Fruit fly (Drosophila melanogaster) whole organism, embryonic: ENCODE results near the gene Prm.

Source experiments
- Aef1 ChIP-seq: fragments of 200-800 bp; sonication (Bioruptor generic); IDR thresholded peaks from 3 replicates; pipeline ENCODE4 v1.3.6; 2022; ENCODE audit warnings: missing biosample characterization, missing genetic modification characterization
- CG10543 ChIP-seq: fragments of 200-800 bp; sonication (Bioruptor generic); optimal IDR thresholded peaks from 3 replicates; lab custom pipeline; 2017; ENCODE audit warnings: missing biosample characterization, mild to moderate bottlenecking, missing genetic modification characterization, moderate library complexity
- CG11085 ChIP-seq: fragments of 200-800 bp; sonication (Bioruptor generic); IDR thresholded peaks from 2 replicates; pipeline ENCODE4 v1.3.6; 2022; ENCODE audit warnings: missing biosample characterization, missing genetic modification characterization
- CG12071 ChIP-seq: fragments of 200-800 bp; sonication (Bioruptor generic); optimal IDR thresholded peaks from 3 replicates; lab custom pipeline; 2018; ENCODE audit warnings: missing biosample characterization, mild to moderate bottlenecking, missing genetic modification characterization
- CG12155 ChIP-seq: fragments of 200-800 bp; sonication (Bioruptor generic); optimal IDR thresholded peaks from 3 replicates; lab custom pipeline; 2016; ENCODE audit warnings: missing biosample characterization, missing genetic modification characterization
- CG17328 ChIP-seq: fragments of 200-800 bp; sonication (Bioruptor generic); IDR thresholded peaks from 2 replicates; pipeline ENCODE4 v1.3.6; 2022; ENCODE audit warnings: missing biosample characterization, missing genetic modification characterization
- CG32767 ChIP-seq: fragments of 200-800 bp; sonication (Bioruptor generic); IDR thresholded peaks from 2 replicates; pipeline ENCODE4 v1.3.6; 2022; ENCODE audit warnings: missing biosample characterization, missing genetic modification characterization
- CG32772 ChIP-seq: fragments of 200-800 bp; sonication (Bioruptor generic); IDR thresholded peaks from 2 replicates; pipeline ENCODE4 v1.3.6; 2022; ENCODE audit warnings: missing biosample characterization, missing genetic modification characterization
- CG34224 ChIP-seq: fragments of 200-800 bp; sonication (Bioruptor generic); IDR thresholded peaks from 3 replicates; pipeline ENCODE4 v1.3.6; 2022; ENCODE audit warnings: missing biosample characterization, missing genetic modification characterization; ENCODE audit not compliant: partially characterized antibody
- CG4328 ChIP-seq: fragments of 200-800 bp; sonication (Bioruptor generic); optimal IDR thresholded peaks from 3 replicates; lab custom pipeline; 2017; ENCODE audit warnings: missing biosample characterization, missing genetic modification reagents, missing genetic modification characterization
- CG4707 ChIP-seq: fragments of 200-800 bp; sonication (Bioruptor generic); optimal IDR thresholded peaks from 2 replicates; lab custom pipeline; 2018; ENCODE audit warnings: missing biosample characterization, mild to moderate bottlenecking, missing genetic modification characterization, moderate library complexity
- CG5245 ChIP-seq: fragments of 200-800 bp; sonication (Bioruptor generic); optimal IDR thresholded peaks from 3 replicates; lab custom pipeline; 2016; ENCODE audit warnings: missing biosample characterization, missing genetic modification characterization
- CG6654 ChIP-seq: fragments of 200-800 bp; sonication (Bioruptor generic); optimal IDR thresholded peaks from 2 replicates; lab custom pipeline; 2017; ENCODE audit warnings: missing biosample characterization, mild to moderate bottlenecking, missing genetic modification characterization
- CG6813 ChIP-seq: fragments of 200-800 bp; sonication (Bioruptor generic); optimal IDR thresholded peaks from 2 replicates; lab custom pipeline; 2017; ENCODE audit warnings: missing biosample characterization, missing genetic modification characterization, mild to moderate bottlenecking, moderate library complexity, missing genetic modification reagents
- CG8290 ChIP-seq, 3 experiments: fragments of 200-800 bp; sonication (Bioruptor generic); optimal IDR thresholded peaks; 2 replicates each; lab custom pipeline; 2016 to 2019; ENCODE audit warnings: missing biosample characterization in 3 of 3, missing genetic modification characterization in 3 of 3, mild to moderate bottlenecking in 2 of 3, moderate library complexity in 1 of 3
- Dll ChIP-seq: fragments of 200-800 bp; sonication (Bioruptor generic); IDR thresholded peaks from 4 replicates; pipeline ENCODE4 v1.3.6; 2022; ENCODE audit warnings: missing biosample characterization, missing genetic modification characterization; ENCODE audit not compliant: partially characterized antibody
- HmgZ ChIP-seq: fragments of 200-800 bp; sonication (Bioruptor generic); optimal IDR thresholded peaks from 2 replicates; lab custom pipeline; 2018; ENCODE audit warnings: missing biosample characterization, mild to moderate bottlenecking, missing genetic modification characterization
- Med ChIP-seq: fragments of 200-800 bp; sonication (Bioruptor generic); peaks from one replicate; lab custom pipeline; 2016; ENCODE audit warnings: missing biosample characterization, missing genetic modification characterization, mild to moderate bottlenecking, inconsistent platforms, moderate library complexity
- NC2β ChIP-seq: fragments of 200-800 bp; sonication (Bioruptor generic); optimal IDR thresholded peaks from 2 replicates; lab custom pipeline; 2016; ENCODE audit warnings: missing biosample characterization, missing genetic modification characterization
- NFAT ChIP-seq: fragments of 200-800 bp; sonication (Bioruptor generic); IDR thresholded peaks from 2 replicates; pipeline ENCODE4 v1.3.6; 2022; ENCODE audit warnings: missing biosample characterization, missing genetic modification characterization
- Nf-YC ChIP-seq: fragments of 200-800 bp; optimal IDR thresholded peaks from 3 replicates; lab custom pipeline; 2019; ENCODE audit warnings: missing biosample characterization, mild to moderate bottlenecking, missing genetic modification characterization, moderate library complexity
- Optix ChIP-seq: fragments of 200-800 bp; sonication (Bioruptor generic); IDR thresholded peaks from 3 replicates; pipeline ENCODE4 v1.3.6; 2022; ENCODE audit warnings: missing biosample characterization, missing genetic modification characterization
- Scr ChIP-seq: fragments of 200-800 bp; sonication (Bioruptor generic); IDR thresholded peaks from 2 replicates; pipeline ENCODE4 v1.3.6; 2022; ENCODE audit warnings: missing biosample characterization, missing genetic modification characterization; ENCODE audit not compliant: partially characterized antibody
- TFAM ChIP-seq: fragments of 200-800 bp; sonication (Bioruptor generic); optimal IDR thresholded peaks from 2 replicates; lab custom pipeline; 2017; ENCODE audit warnings: missing biosample characterization, missing genetic modification characterization, inconsistent platforms
- Tbp ChIP-seq: fragments of >200 bp; optimal IDR thresholded peaks from 2 replicates; lab custom pipeline; 2018; ENCODE audit warnings: missing biosample characterization, missing genetic modification characterization
- Trl ChIP-seq, 3 experiments: fragments of >200 bp in 2 of 3; fragments of 200-800 bp in 1 of 3; sonication (Bioruptor generic) in 1 of 3; optimal IDR thresholded peaks; 2 replicates in 1 of 3; 3 replicates in 2 of 3; lab custom pipeline; 2016 to 2017; ENCODE audit warnings: missing biosample characterization in 1 of 3, missing genetic modification characterization in 1 of 3
- al ChIP-seq: fragments of 200-800 bp; sonication (Bioruptor generic); IDR thresholded peaks from 2 replicates; pipeline ENCODE4 v1.3.6; 2022; ENCODE audit warnings: missing biosample characterization, missing genetic modification characterization
- ara ChIP-seq: fragments of 200-800 bp; sonication (Bioruptor generic); IDR thresholded peaks from 2 replicates; pipeline ENCODE4 v1.3.6; 2022; ENCODE audit warnings: missing biosample characterization, missing genetic modification characterization
- bowl ChIP-seq: fragments of 200-800 bp; sonication (Bioruptor generic); IDR thresholded peaks from 2 replicates; pipeline ENCODE4 v1.3.6; 2022; ENCODE audit warnings: missing biosample characterization, missing genetic modification characterization
- cwo ChIP-seq: fragments of 200-800 bp; sonication (Bioruptor generic); optimal IDR thresholded peaks from 3 replicates; lab custom pipeline; 2017; ENCODE audit warnings: missing biosample characterization, missing genetic modification characterization, mild to moderate bottlenecking, moderate library complexity, missing genetic modification reagents
- fd96Cb ChIP-seq: fragments of 200-800 bp; sonication (Bioruptor generic); optimal IDR thresholded peaks from 2 replicates; lab custom pipeline; 2018; ENCODE audit warnings: missing biosample characterization, mild to moderate bottlenecking, missing genetic modification characterization, moderate library complexity
- ftz-f1 ChIP-seq: fragments of 200-800 bp; sonication (Bioruptor generic); optimal IDR thresholded peaks from 2 replicates; lab custom pipeline; 2016; ENCODE audit warnings: missing biosample characterization, missing genetic modification characterization
- grn ChIP-seq: fragments of 200-800 bp; sonication (Bioruptor generic); optimal IDR thresholded peaks from 3 replicates; lab custom pipeline; 2017; ENCODE audit warnings: missing biosample characterization, missing genetic modification characterization
- gro ChIP-seq: fragments of 200-800 bp; sonication (Bioruptor generic); optimal IDR thresholded peaks from 2 replicates; lab custom pipeline; 2016; ENCODE audit warnings: missing biosample characterization, missing genetic modification characterization
- ham ChIP-seq: fragments of 200-800 bp; sonication (Bioruptor generic); IDR thresholded peaks from 2 replicates; pipeline ENCODE4 v1.3.6; 2022; ENCODE audit warnings: missing biosample characterization, missing genetic modification characterization
- inv ChIP-seq: fragments of 200-800 bp; sonication (Bioruptor generic); IDR thresholded peaks from 2 replicates; pipeline ENCODE4 v1.3.6; 2022; ENCODE audit warnings: missing biosample characterization, missing genetic modification characterization; ENCODE audit not compliant: partially characterized antibody
- mirr ChIP-seq: fragments of 200-800 bp; sonication (Bioruptor generic); optimal IDR thresholded peaks from 3 replicates; lab custom pipeline; 2018; ENCODE audit warnings: missing biosample characterization, mild to moderate bottlenecking, missing genetic modification characterization
- mld ChIP-seq: fragments of 200-800 bp; sonication (Bioruptor generic); IDR thresholded peaks from 3 replicates; pipeline ENCODE4 v1.3.6; 2022; ENCODE audit warnings: missing biosample characterization, missing genetic modification characterization; ENCODE audit not compliant: partially characterized antibody
- peb ChIP-seq: fragments of 200-800 bp; sonication (Bioruptor generic); IDR thresholded peaks from 2 replicates; pipeline ENCODE4 v1.3.6; 2022; ENCODE audit warnings: missing biosample characterization, missing genetic modification characterization
- rib ChIP-seq: fragments of 200-800 bp; sonication (Bioruptor generic); IDR thresholded peaks from 2 replicates; pipeline ENCODE4 v1.3.6; 2022; ENCODE audit warnings: missing biosample characterization, missing genetic modification characterization
- salm ChIP-seq: fragments of 200-800 bp; sonication (Bioruptor generic); optimal IDR thresholded peaks from 2 replicates; lab custom pipeline; 2018; ENCODE audit warnings: missing biosample characterization, mild to moderate bottlenecking, missing genetic modification characterization
- schlank ChIP-seq: fragments of 200-800 bp; sonication (Bioruptor generic); optimal IDR thresholded peaks from 2 replicates; lab custom pipeline; 2018; ENCODE audit warnings: missing biosample characterization, mild to moderate bottlenecking, missing genetic modification characterization
- seq ChIP-seq: fragments of 200-800 bp; sonication (Bioruptor generic); IDR thresholded peaks from 2 replicates; pipeline ENCODE4 v1.3.6; 2022; ENCODE audit warnings: missing biosample characterization, missing genetic modification characterization
- sisA ChIP-seq: fragments of 200-800 bp; sonication (Bioruptor generic); IDR thresholded peaks from 2 replicates; pipeline ENCODE4 v1.3.6; 2022; ENCODE audit warnings: missing biosample characterization, missing genetic modification characterization
- sug ChIP-seq: fragments of 200-800 bp; optimal IDR thresholded peaks from 2 replicates; lab custom pipeline; 2019; ENCODE audit warnings: missing biosample characterization, mild to moderate bottlenecking, missing genetic modification characterization, moderate library complexity
- twi ChIP-seq: fragments of 200-800 bp; optimal IDR thresholded peaks from 2 replicates; lab custom pipeline; 2019; ENCODE audit warnings: missing biosample characterization, mild to moderate bottlenecking, missing genetic modification characterization, moderate library complexity
- unpg ChIP-seq: fragments of 200-800 bp; sonication (Bioruptor generic); optimal IDR thresholded peaks from 3 replicates; lab custom pipeline; 2018; ENCODE audit warnings: missing biosample characterization, mild to moderate bottlenecking, missing genetic modification characterization, moderate library complexity
- zen ChIP-seq: fragments of 200-800 bp; sonication (Bioruptor generic); optimal IDR thresholded peaks from 3 replicates; lab custom pipeline; 2018; ENCODE audit warnings: missing biosample characterization, mild to moderate bottlenecking, missing genetic modification characterization, moderate library complexity

Gene Prm

DNA sequence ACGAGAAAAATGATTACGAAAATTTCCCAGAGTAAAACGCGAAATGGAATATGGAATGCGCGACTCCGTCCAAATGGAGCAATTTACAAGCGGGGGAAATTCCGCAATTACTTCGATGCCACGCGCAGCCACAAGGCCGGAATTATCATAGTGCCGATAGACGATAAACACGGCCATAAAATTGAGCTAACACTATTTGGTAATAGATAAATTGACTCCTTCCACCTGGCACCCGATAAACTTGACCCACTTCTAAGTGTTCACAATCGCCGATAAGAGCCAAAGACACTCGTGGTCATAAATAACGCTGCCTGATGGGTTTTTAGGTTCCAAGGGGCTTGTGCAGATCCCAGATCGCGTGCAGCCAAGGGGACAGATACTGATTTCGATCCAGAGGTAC is 38.0 kb downstream of the Prm start (continued):
- TF ChIP-seq zen (tag; lab: Kevin White, UChicago) (no peak), Trl (optimal IDR thresholded peaks at IDR 0.05; lab: Kevin White, UChicago) (no peak), Trl (GFP tag; optimal IDR thresholded peaks at IDR 0.05; lab: Kevin White, UChicago) (no peak), CG12071 (no peak), CG11085 (GFP tag; lab: Robert Waterston, UW) (no peak), CG4707 (GFP tag; lab: Kevin White, UChicago) (no peak), cwo (peak; percentile 57), sisA (no peak), Optix (no peak), seq (no peak), fd96Cb (tag; lab: Kevin White, UChicago) (no peak), mld (no peak), CG32772 (GFP tag; lab: Robert Waterston, UW) (no peak), CG17328 (GFP tag; lab: Robert Waterston, UW) (no peak), mirr (peak; percentile 69), sug (tag; lab: Kevin White, UChicago) (peak; percentile 65), NC2β (no peak)

DNA sequence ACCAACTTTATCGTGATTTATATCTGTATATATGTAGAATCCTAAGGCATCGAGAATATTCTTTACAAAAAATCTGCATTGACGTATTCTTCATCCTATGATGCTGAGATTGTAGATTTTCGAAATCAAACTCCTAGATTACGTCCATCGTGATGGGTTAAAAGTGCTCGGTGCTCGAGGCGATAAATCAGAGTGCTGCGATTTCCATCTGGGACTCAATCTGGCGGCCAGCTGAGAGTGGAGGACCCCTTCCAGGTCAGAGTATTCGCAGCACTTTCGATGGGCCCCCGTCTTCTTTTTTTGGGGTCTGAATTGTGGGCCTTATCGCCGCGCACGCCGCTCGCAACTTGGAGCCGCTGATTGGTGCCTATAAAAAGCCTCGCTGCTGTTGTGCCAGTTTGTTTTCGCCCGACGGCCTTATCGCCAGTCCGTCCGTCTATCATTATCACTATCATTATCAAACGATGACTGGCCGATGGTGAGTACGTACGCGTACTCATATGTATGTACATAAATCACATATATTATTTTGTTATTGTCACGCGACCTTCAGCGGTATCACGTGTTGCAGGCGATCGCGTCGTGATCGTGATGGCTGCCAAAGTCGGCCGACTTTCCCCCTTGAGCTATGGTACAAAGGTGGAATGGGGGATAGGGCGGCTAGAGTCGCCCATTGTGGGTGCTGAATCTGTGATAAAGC is 40.2 kb downstream of the Prm start:
- 0 out of 2 replicates have a peak, but pooled peaks have one; percentile 18 for TF ChIP-seq CG32767 (GFP tag; lab: Robert Waterston, UW)
- TF ChIP-seq Nf-YC: peak; percentile 61
- 0 out of 2 replicates have a peak, but pooled peaks have one; percentile 21 for TF ChIP-seq ara (GFP tag; lab: Robert Waterston, UW)
- TF ChIP-seq salm: peak; percentile 41
- TF ChIP-seq CG5245 (GFP tag; lab: Kevin White, UChicago): no peak
- no peak for TF ChIP-seq Aef1
- no peak for TF ChIP-seq TFAM (GFP tag; lab: Kevin White, UChicago)
- peak; percentile 10 for TF ChIP-seq HmgZ
- TF ChIP-seq unpg (GFP tag; lab: Kevin White, UChicago): no peak
- 0 out of 4 replicates have a peak, but pooled peaks have one; percentile 11 for TF ChIP-seq Dll
- TF ChIP-seq peb: no peak
- no peak for TF ChIP-seq CG34224 (GFP tag; lab: Robert Waterston, UW)
- peak; percentile 32; the same call in 1 of the 2 replicates for TF ChIP-seq rib (GFP tag; lab: Robert Waterston, UW)
- TF ChIP-seq ham (GFP tag; lab: Robert Waterston, UW): no peak
- TF ChIP-seq Scr (GFP tag; lab: Robert Waterston, UW): no peak
- TF ChIP-seq CG10543 (GFP tag; lab: Kevin White, UChicago): peak; percentile 85
- TF ChIP-seq CG6813 (GFP tag; lab: Kevin White, UChicago): peak; percentile 35
- TF ChIP-seq Tbp (GFP tag; lab: Kevin White, UChicago): no peak
- peak; percentile 84 for TF ChIP-seq ftz-f1 (GFP tag; lab: Kevin White, UChicago)
- TF ChIP-seq NFAT (GFP tag; lab: Robert Waterston, UW): peak; percentile 38; the same call in 1 of the 2 replicates
- TF ChIP-seq inv (GFP tag; lab: Robert Waterston, UW): no peak
- TF ChIP-seq CG12155 (GFP tag; lab: Kevin White, UChicago): no peak
- TF ChIP-seq twi (tag; lab: Kevin White, UChicago): no peak
- TF ChIP-seq bowl (GFP tag; lab: Robert Waterston, UW): no peak
- peak; percentile 96 for TF ChIP-seq grn (GFP tag; lab: Kevin White, UChicago)
- TF ChIP-seq CG6654 (GFP tag; lab: Kevin White, UChicago): no peak
- peak; percentile 74 for TF ChIP-seq gro
- no peak for TF ChIP-seq CG4328 (GFP tag; lab: Kevin White, UChicago)
- peak; percentile 91 for TF ChIP-seq Med (GFP tag; lab: Kevin White, UChicago)
- TF ChIP-seq mirr: peak; percentile 89
- TF ChIP-seq schlank: peak; percentile 18
- TF ChIP-seq CG8290 (GFP tag; optimal IDR thresholded peaks at IDR 0.05; lab: Kevin White, UChicago): no peak
- peak in 1 of 2 experiments; percentile 40 for TF ChIP-seq CG8290 (tag; optimal IDR thresholded peaks at IDR 0.05; lab: Kevin White, UChicago)
- no peak for TF ChIP-seq al
